Worm (Caenorhabditis elegans): ENCODE results near the gene C05D11.13.

Gene C05D11.13

DNA sequence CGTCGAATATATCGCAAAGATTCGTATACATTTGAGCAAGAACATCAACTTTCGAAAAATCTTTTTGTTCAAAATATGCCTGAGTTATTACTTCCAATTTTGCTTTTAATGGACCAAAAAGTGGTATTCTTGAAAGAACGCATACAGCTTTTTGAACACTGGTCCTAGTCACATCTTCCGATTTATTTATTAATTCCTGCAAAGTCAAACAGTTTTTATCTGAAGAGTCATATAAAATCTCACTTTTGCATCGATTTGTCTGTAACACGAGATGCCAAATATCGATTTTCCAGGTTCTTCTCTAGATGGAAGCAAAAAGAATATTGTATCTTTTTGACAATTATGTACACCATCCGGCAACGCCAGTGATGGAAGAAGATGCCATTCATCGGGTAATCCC, 5.5 kb upstream of the C05D11.13 start:
- TF ChIP-seq zip-8 (tag; optimal IDR thresholded peaks at IDR 0.05) (no peak), snpc-4 (tag; optimal IDR thresholded peaks at IDR 0.05) (no peak), unc-62 (GFP tag; optimal IDR thresholded peaks at IDR 0.05) (no peak), hlh-1 (tag; optimal IDR thresholded peaks at IDR 0.05) (no peak), pha-4 (tag; optimal IDR thresholded peaks at IDR 0.05) (no peak), elt-1 (tag; optimal IDR thresholded peaks at IDR 0.05; ENCODE audit: borderline replicate concordance, insufficient read depth) (no peak), M03D4.4 (tag; optimal IDR thresholded peaks at IDR 0.05) (no peak)

DNA sequence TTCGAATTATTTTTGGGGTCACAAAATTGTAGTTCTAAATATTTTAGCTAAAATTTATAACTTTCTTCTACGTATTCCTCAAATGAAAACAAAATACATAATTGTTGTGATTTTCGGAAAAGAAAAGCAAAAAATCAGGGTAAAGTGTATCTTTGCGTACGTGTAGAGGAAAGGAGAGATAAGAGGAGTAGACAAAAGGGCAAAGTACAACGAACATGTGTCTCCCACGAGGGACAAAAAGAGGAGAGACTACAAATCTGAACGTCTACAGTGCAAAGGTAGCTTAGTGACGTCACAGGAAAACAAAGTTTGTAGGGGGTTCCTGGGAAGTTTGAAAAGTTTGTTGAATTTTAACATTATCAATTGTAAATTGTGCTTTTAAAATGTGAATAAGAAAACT, 3.1 kb upstream of the C05D11.13 start:
- TF ChIP-seq nhr-237 (tag; optimal IDR thresholded peaks at IDR 0.05) (peak; percentile 10), zip-8 (tag; optimal IDR thresholded peaks at IDR 0.05) (peak; percentile 27), hlh-1 (tag; optimal IDR thresholded peaks at IDR 0.05) (peak; percentile 75), ces-1 (GFP tag; optimal IDR thresholded peaks at IDR 0.05) (no peak), flh-1 (GFP tag; optimal IDR thresholded peaks at IDR 0.05) (no peak)

DNA sequence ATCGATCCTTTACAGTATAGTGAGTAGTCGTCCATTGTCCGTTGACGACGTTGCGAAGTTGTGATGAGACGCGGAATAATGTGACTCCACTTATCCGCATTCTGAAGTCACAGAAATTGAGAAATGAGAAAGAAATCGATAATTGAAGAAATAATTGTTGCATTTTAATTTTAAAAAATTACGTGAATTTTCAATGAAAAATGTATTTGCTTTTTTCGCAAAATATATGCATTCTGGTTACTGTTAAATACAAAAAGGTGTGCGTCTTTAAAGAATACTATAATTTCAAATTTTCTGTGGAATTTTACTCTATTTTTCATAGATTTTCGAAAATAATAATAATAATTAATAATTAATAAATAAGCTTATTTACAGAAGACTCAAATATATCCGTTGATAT, 2.4 kb upstream of the C05D11.13 start, which contains the start of gene let-721:
Gene let-721 (minus strand): TSS at position 101 of the 400 bp plus-strand sequence.
- TF ChIP-seq flh-1 (GFP tag; optimal IDR thresholded peaks at IDR 0.05): no peak
- no peak for TF ChIP-seq nhr-237 (tag; optimal IDR thresholded peaks at IDR 0.05)
- TF ChIP-seq unc-62 (GFP tag; optimal IDR thresholded peaks at IDR 0.05): no peak
- no peak for TF ChIP-seq elt-1 (tag; optimal IDR thresholded peaks at IDR 0.05; ENCODE audit: borderline replicate concordance, insufficient read depth)
- TF ChIP-seq snpc-4 (tag; optimal IDR thresholded peaks at IDR 0.05): no peak
- no peak for TF ChIP-seq mab-5 (tag; optimal IDR thresholded peaks at IDR 0.05)
- TF ChIP-seq drap-1 (GFP tag; optimal IDR thresholded peaks at IDR 0.05): no peak
- TF ChIP-seq unc-120 (tag; optimal IDR thresholded peaks at IDR 0.05; ENCODE audit: poor library complexity, severe bottlenecking): no peak
- TF ChIP-seq pha-4 (tag; optimal IDR thresholded peaks at IDR 0.05): no peak
- no peak for TF ChIP-seq sem-2 (GFP tag; optimal IDR thresholded peaks at IDR 0.05)
- no peak for TF ChIP-seq lsy-2 (tag; optimal IDR thresholded peaks at IDR 0.05)
- TF ChIP-seq sptf-1 (tag; optimal IDR thresholded peaks at IDR 0.05): no peak
- no peak for TF ChIP-seq nhr-28 (tag; optimal IDR thresholded peaks at IDR 0.05)
- TF ChIP-seq hlh-1 (tag; optimal IDR thresholded peaks at IDR 0.05): no peak
- no peak for TF ChIP-seq cnd-1 (tag; optimal IDR thresholded peaks at IDR 0.05)
- no peak for TF ChIP-seq blmp-1 (tag; optimal IDR thresholded peaks at IDR 0.05)
- no peak for TF ChIP-seq mep-1 (tag; optimal IDR thresholded peaks at IDR 0.05)
- TF ChIP-seq zip-8 (tag; optimal IDR thresholded peaks at IDR 0.05): no peak
- no peak for TF ChIP-seq nhr-2 (tag; optimal IDR thresholded peaks at IDR 0.05)
- TF ChIP-seq ces-1 (GFP tag; optimal IDR thresholded peaks at IDR 0.05): no peak

DNA sequence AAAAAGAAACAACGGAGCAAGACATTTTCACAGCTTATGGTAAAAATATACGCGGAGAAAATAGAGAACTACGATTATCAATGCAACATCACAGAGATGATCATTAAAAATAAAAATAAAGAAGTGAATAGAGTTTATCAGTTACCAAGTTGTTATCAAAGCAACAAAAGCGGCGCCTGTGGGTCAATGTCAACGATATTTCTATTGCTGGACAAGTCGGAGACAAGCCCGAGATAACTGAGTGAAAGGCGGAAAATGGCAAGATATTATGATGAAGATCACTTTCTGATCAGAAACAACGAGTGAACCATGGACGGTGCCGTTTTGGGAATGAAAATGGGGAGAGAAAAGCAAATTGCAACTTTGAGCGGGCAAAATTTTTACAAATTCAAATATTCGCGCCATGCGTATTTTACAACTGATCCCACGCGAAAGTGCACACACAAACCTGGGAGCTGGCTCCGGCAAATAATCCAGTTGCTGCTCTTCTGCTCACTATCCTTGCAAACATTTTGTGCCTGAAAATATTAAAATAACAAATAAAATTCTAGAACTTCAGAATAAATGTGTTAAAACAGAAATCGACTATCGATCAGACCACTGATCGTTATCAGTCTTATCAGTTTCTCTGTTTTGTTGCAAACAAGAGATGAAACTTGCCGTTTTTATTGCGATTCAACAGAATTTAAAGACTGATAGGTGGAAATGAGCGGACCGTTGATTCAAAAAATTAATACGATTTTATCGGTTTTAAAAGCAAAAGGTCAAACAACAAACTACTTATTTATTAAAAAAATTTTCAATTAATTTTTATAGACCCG, 1.9 kb downstream of the C05D11.13 start, which contains the start of gene mel-32:
Gene mel-32 (minus strand): TSS at position 696 of the 821 bp plus-strand sequence.
- TF ChIP-seq hlh-1 (tag; optimal IDR thresholded peaks at IDR 0.05): no peak
- TF ChIP-seq pha-4 (tag; optimal IDR thresholded peaks at IDR 0.05): no peak
- TF ChIP-seq ceh-39 (tag; optimal IDR thresholded peaks at IDR 0.05): no peak
- TF ChIP-seq unc-39 (tag; optimal IDR thresholded peaks at IDR 0.05): no peak
- TF ChIP-seq ces-1 (GFP tag; optimal IDR thresholded peaks at IDR 0.05): no peak
- TF ChIP-seq nhr-76 (tag; optimal IDR thresholded peaks at IDR 0.05): no peak
- no peak for TF ChIP-seq M03D4.4 (tag; optimal IDR thresholded peaks at IDR 0.05)
- TF ChIP-seq ceh-83 (GFP tag; optimal IDR thresholded peaks at IDR 0.05): no peak
- no peak for TF ChIP-seq mep-1 (tag; optimal IDR thresholded peaks at IDR 0.05)
- TF ChIP-seq tbx-8 (GFP tag; optimal IDR thresholded peaks at IDR 0.05): no peak
- no peak for TF ChIP-seq blmp-1 (tag; optimal IDR thresholded peaks at IDR 0.05)
- no peak for TF ChIP-seq zip-8 (tag; optimal IDR thresholded peaks at IDR 0.05)

DNA sequence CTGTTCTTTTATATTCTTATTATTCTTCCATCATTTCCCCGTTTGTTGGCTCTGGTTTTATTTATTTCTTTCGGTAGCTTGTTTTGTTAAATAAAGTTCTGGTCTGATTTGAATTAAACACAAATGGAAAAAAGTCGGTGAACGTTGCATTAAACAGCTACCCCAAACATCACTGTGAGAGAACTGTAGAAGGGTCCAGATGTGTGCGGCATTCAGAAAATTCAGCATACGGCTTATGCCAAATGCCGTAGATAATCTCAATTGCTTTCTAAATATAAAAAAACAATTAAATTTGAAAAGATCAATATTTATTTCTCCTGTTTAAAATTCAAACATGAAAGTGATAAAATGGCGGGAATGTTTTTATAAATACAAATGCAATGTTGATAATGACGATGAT, 4.5 kb downstream of the C05D11.13 start:
- TF ChIP-seq bed-3 (GFP tag; optimal IDR thresholded peaks at IDR 0.05) (no peak), nhr-76 (tag; optimal IDR thresholded peaks at IDR 0.05) (no peak), elt-1 (tag; optimal IDR thresholded peaks at IDR 0.05; ENCODE audit: borderline replicate concordance, insufficient read depth) (no peak), hlh-1 (tag; optimal IDR thresholded peaks at IDR 0.05) (no peak), nhr-2 (tag; optimal IDR thresholded peaks at IDR 0.05) (no peak), blmp-1 (tag; optimal IDR thresholded peaks at IDR 0.05) (no peak), drap-1 (GFP tag; optimal IDR thresholded peaks at IDR 0.05) (no peak), mab-5 (tag; optimal IDR thresholded peaks at IDR 0.05) (no peak), nhr-12 (tag; optimal IDR thresholded peaks at IDR 0.05) (no peak), cnd-1 (tag; optimal IDR thresholded peaks at IDR 0.05) (no peak), tbx-8 (GFP tag; optimal IDR thresholded peaks at IDR 0.05) (no peak), sem-2 (GFP tag; optimal IDR thresholded peaks at IDR 0.05) (no peak)

Data from whole organism, mixed stage, embryonic.